Fruit fly (Drosophila melanogaster) whole organism, prepupa: Measurements from ENCODE around the gene CG4653.

Experiments
- Blimp-1 ChIP-seq: fragments of 200-800 bp; sonication (Bioruptor generic); optimal IDR thresholded peaks from 3 replicates; lab custom pipeline; 2017; ENCODE audit warnings: missing biosample characterization, missing genetic modification characterization, mild to moderate bottlenecking, moderate library complexity, missing genetic modification reagents
- CG11762 ChIP-seq: fragments of 200-800 bp; sonication (Bioruptor generic); optimal IDR thresholded peaks from 3 replicates; lab custom pipeline; 2016; ENCODE audit warnings: missing biosample characterization, missing genetic modification characterization; ENCODE audit not compliant: insufficient read depth
- CG11902 ChIP-seq: fragments of 200-800 bp; sonication (Bioruptor generic); optimal IDR thresholded peaks from 3 replicates; lab custom pipeline; 2016; ENCODE audit warnings: missing biosample characterization, missing genetic modification characterization
- CG15336 ChIP-seq: fragments of 200-800 bp; sonication (Bioruptor generic); IDR thresholded peaks from 2 replicates; pipeline ENCODE4 v1.3.6; 2022; ENCODE audit warnings: missing biosample characterization, missing genetic modification characterization
- CG1621 ChIP-seq: fragments of 200-800 bp; sonication (Bioruptor generic); optimal IDR thresholded peaks from 3 replicates; lab custom pipeline; 2018; ENCODE audit warnings: missing biosample characterization, mild to moderate bottlenecking, missing genetic modification characterization
- CG16779 ChIP-seq: fragments of 200-800 bp; sonication (Bioruptor generic); optimal IDR thresholded peaks from 3 replicates; lab custom pipeline; 2017; ENCODE audit warnings: missing biosample characterization, mild to moderate bottlenecking, missing genetic modification characterization
- CG3032 ChIP-seq: fragments of 200-800 bp; optimal IDR thresholded peaks from 2 replicates; lab custom pipeline; 2019; ENCODE audit warnings: missing biosample characterization, mild to moderate bottlenecking, missing genetic modification characterization, moderate library complexity
- CG31627 ChIP-seq: fragments of 200-800 bp; sonication (Bioruptor generic); optimal IDR thresholded peaks from 3 replicates; lab custom pipeline; 2016; ENCODE audit warnings: missing biosample characterization, missing genetic modification characterization
- CG32006 ChIP-seq: fragments of 200-800 bp; sonication (Bioruptor generic); optimal IDR thresholded peaks from 3 replicates; lab custom pipeline; 2017; ENCODE audit warnings: missing biosample characterization, mild to moderate bottlenecking, missing genetic modification characterization
- CG3919 ChIP-seq: fragments of 200-800 bp; sonication (Bioruptor generic); optimal IDR thresholded peaks from 3 replicates; lab custom pipeline; 2016; ENCODE audit warnings: missing biosample characterization, missing genetic modification characterization
- CG4318 ChIP-seq: fragments of 200-800 bp; sonication (Bioruptor generic); optimal IDR thresholded peaks from 3 replicates; lab custom pipeline; 2017; ENCODE audit warnings: missing biosample characterization, mild to moderate bottlenecking, missing genetic modification characterization
- CG6163 ChIP-seq: fragments of 200-800 bp; sonication (Bioruptor generic); IDR thresholded peaks from 3 replicates; pipeline ENCODE4 v1.3.6; 2022; ENCODE audit warnings: missing biosample characterization, missing genetic modification characterization
- CG6792 ChIP-seq: fragments of 200-800 bp; sonication (Bioruptor generic); optimal IDR thresholded peaks from 3 replicates; lab custom pipeline; 2016; ENCODE audit warnings: missing biosample characterization, missing genetic modification characterization
- CG6808 ChIP-seq: fragments of 200-800 bp; sonication (Bioruptor generic); optimal IDR thresholded peaks from 3 replicates; lab custom pipeline; 2017; ENCODE audit warnings: missing biosample characterization, missing genetic modification characterization, mild to moderate bottlenecking, moderate library complexity, missing genetic modification reagents
- CG6854 ChIP-seq: fragments of 200-800 bp; sonication (Bioruptor generic); optimal IDR thresholded peaks from 2 replicates; lab custom pipeline; 2017; ENCODE audit warnings: missing biosample characterization, mild to moderate bottlenecking, missing genetic modification characterization
- CG7368 ChIP-seq: fragments of 200-800 bp; sonication (Bioruptor generic); optimal IDR thresholded peaks from 3 replicates; lab custom pipeline; 2016; ENCODE audit warnings: missing biosample characterization, missing genetic modification characterization
- CG8119 ChIP-seq: fragments of 200-800 bp; sonication (Bioruptor generic); IDR thresholded peaks from 3 replicates; pipeline ENCODE4 v1.3.6; 2022; ENCODE audit warnings: missing biosample characterization, missing genetic modification characterization
- CG9139 ChIP-seq: fragments of 200-800 bp; sonication (Bioruptor generic); optimal IDR thresholded peaks from 3 replicates; lab custom pipeline; 2017; ENCODE audit warnings: missing biosample characterization, mild to moderate bottlenecking, missing genetic modification characterization
- Eip78C ChIP-seq: fragments of 200-800 bp; sonication (Bioruptor generic); peaks from one replicate; lab custom pipeline; 2016; ENCODE audit warnings: missing biosample characterization, missing genetic modification characterization
- Eip93F ChIP-seq: fragments of 200-800 bp; sonication (Bioruptor generic); optimal IDR thresholded peaks from 2 replicates; lab custom pipeline; 2016; ENCODE audit warnings: missing biosample characterization, mild to moderate bottlenecking, missing genetic modification characterization
- Ets21C ChIP-seq: fragments of 200-800 bp; sonication (Bioruptor generic); optimal IDR thresholded peaks from 3 replicates; lab custom pipeline; 2016; ENCODE audit warnings: missing biosample characterization, missing genetic modification characterization
- Gug ChIP-seq: fragments of 200-800 bp; sonication (Bioruptor generic); IDR thresholded peaks from 2 replicates; pipeline ENCODE4 v1.3.6; 2022; ENCODE audit warnings: missing biosample characterization, missing genetic modification characterization
- Hr39 ChIP-seq: fragments of 200-800 bp; sonication (Bioruptor generic); optimal IDR thresholded peaks from 2 replicates; lab custom pipeline; 2016; ENCODE audit warnings: missing biosample characterization, missing genetic modification characterization
- Hr4 ChIP-seq: fragments of 200-800 bp; sonication (Bioruptor generic); optimal IDR thresholded peaks from 3 replicates; lab custom pipeline; 2016; ENCODE audit warnings: missing biosample characterization, missing genetic modification characterization
- Lpt ChIP-seq: fragments of 200-800 bp; sonication (Bioruptor generic); optimal IDR thresholded peaks from 3 replicates; lab custom pipeline; 2016; ENCODE audit warnings: missing biosample characterization, missing genetic modification characterization
- Met ChIP-seq: fragments of 200-800 bp; sonication (Bioruptor generic); optimal IDR thresholded peaks from 3 replicates; lab custom pipeline; 2016; ENCODE audit warnings: missing biosample characterization, missing genetic modification characterization
- OdsH ChIP-seq: fragments of 200-800 bp; sonication (Bioruptor generic); optimal IDR thresholded peaks from 3 replicates; lab custom pipeline; 2016; ENCODE audit warnings: missing biosample characterization, missing genetic modification characterization
- Smox ChIP-seq: fragments of 200-800 bp; sonication (Bioruptor generic); optimal IDR thresholded peaks from 3 replicates; lab custom pipeline; 2016; ENCODE audit warnings: missing biosample characterization, missing genetic modification characterization
- Sox102F ChIP-seq: fragments of 200-800 bp; sonication (Bioruptor generic); optimal IDR thresholded peaks from 2 replicates; lab custom pipeline; 2016; ENCODE audit warnings: missing biosample characterization, mild to moderate bottlenecking, missing genetic modification characterization
- Sox15 ChIP-seq: fragments of 200-800 bp; sonication (Bioruptor generic); optimal IDR thresholded peaks from 3 replicates; lab custom pipeline; 2016; ENCODE audit warnings: missing biosample characterization, missing genetic modification characterization
- achi ChIP-seq: fragments of 200-800 bp; sonication (Bioruptor generic); optimal IDR thresholded peaks from 3 replicates; lab custom pipeline; 2016; ENCODE audit warnings: missing biosample characterization, missing genetic modification characterization
- acj6 ChIP-seq: fragments of 200-800 bp; sonication (Bioruptor generic); optimal IDR thresholded peaks from 3 replicates; lab custom pipeline; 2016; ENCODE audit warnings: missing biosample characterization, missing genetic modification characterization
- eg ChIP-seq: fragments of 200-800 bp; sonication (Bioruptor generic); IDR thresholded peaks from 3 replicates; pipeline ENCODE4 v1.3.6; 2022; ENCODE audit warnings: missing biosample characterization, missing genetic modification characterization
- esn ChIP-seq: fragments of 200-800 bp; sonication (Bioruptor generic); optimal IDR thresholded peaks from 2 replicates; lab custom pipeline; 2016; ENCODE audit warnings: missing biosample characterization, mild to moderate bottlenecking, missing genetic modification characterization, moderate library complexity
- fkh ChIP-seq: fragments of 200-800 bp; sonication (Bioruptor generic); optimal IDR thresholded peaks from 3 replicates; lab custom pipeline; 2017; ENCODE audit warnings: missing biosample characterization, mild to moderate bottlenecking, missing genetic modification characterization, moderate library complexity
- lz ChIP-seq: fragments of 200-800 bp; sonication (Bioruptor generic); optimal IDR thresholded peaks from 3 replicates; lab custom pipeline; 2016; ENCODE audit warnings: missing biosample characterization, missing genetic modification characterization
- net ChIP-seq: fragments of 200-800 bp; sonication (Bioruptor generic); optimal IDR thresholded peaks from 3 replicates; lab custom pipeline; 2016; ENCODE audit warnings: missing biosample characterization, missing genetic modification characterization
- pdm3 ChIP-seq: fragments of 200-800 bp; sonication (Bioruptor generic); optimal IDR thresholded peaks from 3 replicates; lab custom pipeline; 2016; ENCODE audit warnings: missing biosample characterization, missing genetic modification characterization
- salr ChIP-seq, 2 experiments: fragments of 200-800 bp; sonication (Bioruptor generic); optimal IDR thresholded peaks; 3 replicates each; lab custom pipeline; 2016 to 2018; ENCODE audit warnings: missing biosample characterization in 2 of 2, missing genetic modification characterization in 2 of 2, mild to moderate bottlenecking in 1 of 2
- svp ChIP-seq: fragments of 200-800 bp; sonication (Bioruptor generic); peaks from one replicate; lab custom pipeline; 2016; ENCODE audit warnings: missing biosample characterization, missing genetic modification characterization
- topi ChIP-seq: fragments of 200-800 bp; sonication (Bioruptor generic); optimal IDR thresholded peaks from 3 replicates; lab custom pipeline; 2016; ENCODE audit warnings: missing biosample characterization, missing genetic modification characterization
- vri ChIP-seq: fragments of 200-800 bp; sonication (Bioruptor generic); optimal IDR thresholded peaks from 3 replicates; lab custom pipeline; 2016; ENCODE audit warnings: missing biosample characterization, mild to moderate bottlenecking, missing genetic modification characterization

Gene CG4653

dm6 chrX:16697882-16698571 is 5.9 kb upstream of the CG4653 start:
- TF ChIP-seq CG6792 (GFP tag; lab: Kevin White, UChicago) (no peak), esn (GFP tag; lab: Kevin White, UChicago) (no peak), CG11902 (GFP tag; lab: Kevin White, UChicago) (no peak), CG16779 (tag; lab: Kevin White, UChicago) (no peak), Lpt (no peak), CG1621 (no peak), Hr4 (peak; percentile 36), vri (no peak), Smox (no peak), CG3919 (no peak), lz (no peak), eg (GFP tag; lab: Robert Waterston, UW) (no peak), CG6163 (no peak), Ets21C (GFP tag; lab: Kevin White, UChicago) (no peak), Sox102F (no peak), CG4318 (peak; percentile 11), topi (GFP tag; lab: Kevin White, UChicago) (no peak), Blimp-1 (GFP tag; lab: Kevin White, UChicago) (no peak), OdsH (no peak), Met (GFP tag; lab: Kevin White, UChicago) (no peak), CG31627 (no peak), CG8119 (no peak), CG11762 (GFP tag; lab: Kevin White, UChicago) (no peak), fkh (no peak), net (GFP tag; lab: Kevin White, UChicago) (no peak), CG9139 (GFP tag; lab: Kevin White, UChicago) (no peak), CG32006 (GFP tag; lab: Kevin White, UChicago) (peak; percentile 50), CG15336 (GFP tag; lab: Robert Waterston, UW) (0 out of 2 replicates have a peak, but pooled peaks have one; percentile 19), Eip78C (GFP tag; lab: Kevin White, UChicago) (peak; percentile 52), salr (GFP tag; optimal IDR thresholded peaks at IDR 0.05; lab: Kevin White, UChicago) (no peak), achi (GFP tag; lab: Kevin White, UChicago) (no peak), CG6854 (no peak), CG3032 (tag; lab: Kevin White, UChicago) (no peak), Eip93F (GFP tag; lab: Kevin White, UChicago) (no peak), svp (GFP tag; lab: Kevin White, UChicago) (peak; percentile 46), CG6808 (GFP tag; lab: Kevin White, UChicago) (no peak), acj6 (GFP tag; lab: Kevin White, UChicago) (no peak), Sox15 (no peak)

dm6 chrX:16700070-16700469 is 3.8 kb upstream of the CG4653 start, which contains the start of gene CG9676:
CG9676 (minus strand) TSS chrX:16700170.
- TF ChIP-seq Sox102F, result no peak
- TF ChIP-seq eg (GFP tag; lab: Robert Waterston, UW), result no peak
- no peak for TF ChIP-seq svp (GFP tag; lab: Kevin White, UChicago)
- no peak for TF ChIP-seq CG31627
- no peak for TF ChIP-seq Lpt
- no peak for TF ChIP-seq CG7368
- TF ChIP-seq pdm3 (GFP tag; lab: Kevin White, UChicago), result no peak
- no peak for TF ChIP-seq Gug (GFP tag; lab: Robert Waterston, UW)
- no peak for TF ChIP-seq Hr39 (GFP tag; lab: Kevin White, UChicago)
- TF ChIP-seq CG9139 (GFP tag; lab: Kevin White, UChicago), result no peak
- no peak for TF ChIP-seq CG1621
- no peak for TF ChIP-seq achi (GFP tag; lab: Kevin White, UChicago)
- no peak for TF ChIP-seq lz
